Fruit fly (Drosophila melanogaster) whole organism, prepupa: ENCODE results near the gene Ube3a.

Experiments
- Blimp-1 ChIP-seq: fragments of 200-800 bp; sonication (Bioruptor generic); optimal IDR thresholded peaks from 3 replicates; lab custom pipeline; 2017; ENCODE audit warnings: missing biosample characterization, missing genetic modification characterization, mild to moderate bottlenecking, moderate library complexity, missing genetic modification reagents
- CG10669 ChIP-seq: fragments of 200-800 bp; sonication (Bioruptor generic); optimal IDR thresholded peaks from 3 replicates; lab custom pipeline; 2018; ENCODE audit warnings: missing biosample characterization, mild to moderate bottlenecking, missing genetic modification characterization, moderate library complexity
- CG11294 ChIP-seq: fragments of 200-800 bp; sonication (Bioruptor generic); IDR thresholded peaks from 2 replicates; pipeline ENCODE4 v1.3.6; 2022; ENCODE audit warnings: missing biosample characterization, missing genetic modification characterization
- Eip78C ChIP-seq: fragments of 200-800 bp; sonication (Bioruptor generic); peaks from one replicate; lab custom pipeline; 2016; ENCODE audit warnings: missing biosample characterization, missing genetic modification characterization
- Eip93F ChIP-seq: fragments of 200-800 bp; sonication (Bioruptor generic); optimal IDR thresholded peaks from 2 replicates; lab custom pipeline; 2016; ENCODE audit warnings: missing biosample characterization, mild to moderate bottlenecking, missing genetic modification characterization
- Ets96B ChIP-seq: fragments of 200-800 bp; optimal IDR thresholded peaks from 2 replicates; lab custom pipeline; 2019; ENCODE audit warnings: missing biosample characterization, mild to moderate bottlenecking, missing genetic modification characterization, moderate library complexity
- Gug ChIP-seq: fragments of 200-800 bp; sonication (Bioruptor generic); IDR thresholded peaks from 2 replicates; pipeline ENCODE4 v1.3.6; 2022; ENCODE audit warnings: missing biosample characterization, missing genetic modification characterization
- Smox ChIP-seq: fragments of 200-800 bp; sonication (Bioruptor generic); optimal IDR thresholded peaks from 3 replicates; lab custom pipeline; 2016; ENCODE audit warnings: missing biosample characterization, missing genetic modification characterization
- net ChIP-seq: fragments of 200-800 bp; sonication (Bioruptor generic); optimal IDR thresholded peaks from 3 replicates; lab custom pipeline; 2016; ENCODE audit warnings: missing biosample characterization, missing genetic modification characterization
- salr ChIP-seq, 2 experiments: fragments of 200-800 bp; sonication (Bioruptor generic); optimal IDR thresholded peaks; 3 replicates each; lab custom pipeline; 2016 to 2018; ENCODE audit warnings: missing biosample characterization in 2 of 2, missing genetic modification characterization in 2 of 2, mild to moderate bottlenecking in 1 of 2

DNA sequence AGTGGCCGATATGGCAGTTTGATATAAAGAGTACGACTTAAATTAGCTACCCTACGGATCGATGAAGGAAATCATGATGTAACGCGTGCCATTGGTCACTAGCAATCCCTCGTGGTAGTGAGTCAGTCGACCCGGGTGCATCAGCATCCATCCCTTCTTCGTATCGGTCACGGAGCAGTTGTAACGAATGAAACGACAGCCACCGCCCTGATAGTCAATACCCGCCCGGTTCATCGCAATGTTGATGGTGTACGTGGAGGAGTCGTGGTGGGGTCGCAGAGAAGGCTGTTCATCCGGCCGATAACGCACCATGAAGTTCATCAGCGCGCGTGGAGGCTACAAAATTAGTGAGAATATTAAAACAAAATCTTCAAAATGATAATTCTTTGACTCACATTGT is 12.0 kb downstream of the Ube3a start:
- TF ChIP-seq Eip78C (GFP tag; lab: Kevin White, UChicago) (no peak), CG10669 (GFP tag; lab: Kevin White, UChicago) (no peak), Smox (GFP tag; lab: Kevin White, UChicago) (no peak), CG11294 (GFP tag; lab: Robert Waterston, UW) (no peak), net (GFP tag; lab: Kevin White, UChicago) (no peak), Gug (no peak), Eip93F (GFP tag; lab: Kevin White, UChicago) (no peak), Blimp-1 (GFP tag; lab: Kevin White, UChicago) (no peak), Ets96B (tag; lab: Kevin White, UChicago) (no peak), salr (GFP tag; optimal IDR thresholded peaks at IDR 0.05; lab: Kevin White, UChicago) (no peak)
